Worm (Caenorhabditis elegans) whole organism, young adult: ENCODE data around the gene sfxn-1.5.
"Not testable (repeated sequence)": the region's sequence is repeated elsewhere in the genome, so short reads cannot be mapped to it uniquely, and the experiment has no call there.

Experiments
- F37B4.10 ChIP-seq: fragments of 200-800 bp; sonication (Bioruptor generic); IDR thresholded peaks from 2 replicates; pipeline ENCODE4 v1.3.6; 2022; ENCODE audit warnings: missing genetic modification characterization, missing compliant biosample characterization
- ama-1 ChIP-seq, 3 experiments: fragments of 150-350 bp in 1 of 3; sonication (generic microtip) in 2 of 3; optimal IDR thresholded peaks; 2 replicates each; lab custom pipeline; 2014 to 2018; ENCODE audit warnings: missing biosample characterization in 2 of 3, missing genetic modification characterization in 2 of 3, missing genetic modification reagents in 2 of 3
- dpl-1 ChIP-seq: fragments of 150-350 bp; optimal IDR thresholded peaks from 2 replicates; lab custom pipeline; 2014; ENCODE audit warnings: missing biosample characterization, missing genetic modification reagents, missing genetic modification characterization
- hmg-1.2 ChIP-seq: fragments of 200-800 bp; sonication (Bioruptor generic); IDR thresholded peaks from 2 replicates; pipeline ENCODE4 v1.3.6; 2022; ENCODE audit warnings: missing genetic modification reagents, missing genetic modification characterization, missing compliant biosample characterization
- hmg-20 ChIP-seq: fragments of 200-800 bp; sonication (Bioruptor generic); IDR thresholded peaks from 2 replicates; pipeline ENCODE4 v1.3.6; 2022; ENCODE audit warnings: missing genetic modification reagents, missing genetic modification characterization, missing compliant biosample characterization
- nhr-90 ChIP-seq: sonication (generic microtip); optimal IDR thresholded peaks from 2 replicates; lab custom pipeline; 2016; ENCODE audit warnings: missing genotype, mild to moderate bottlenecking, missing genetic modification characterization, missing compliant biosample characterization
- pha-4 ChIP-seq: fragments of 150-350 bp; sonication (generic microtip); optimal IDR thresholded peaks from 2 replicates; lab custom pipeline; 2014; ENCODE audit warnings: missing biosample characterization, missing genetic modification reagents, missing genetic modification characterization
- repo-1 ChIP-seq: sonication (generic microtip); optimal IDR thresholded peaks from 2 replicates; lab custom pipeline; 2017; ENCODE audit warnings: mild to moderate bottlenecking, missing genetic modification characterization, missing compliant biosample characterization
- snpc-4 ChIP-seq, 5 experiments: fragments of 150-350 bp in 1 of 5; sonication (generic microtip) in 4 of 5; optimal IDR thresholded peaks; 2 replicates each; lab custom pipeline; 2014 to 2018; ENCODE audit warnings: missing genetic modification characterization in 5 of 5, missing biosample characterization in 3 of 5, antibody characterized with exemption in 2 of 5, mild to moderate bottlenecking in 2 of 5, missing compliant biosample characterization in 2 of 5, missing genotype in 2 of 5, moderate library complexity in 2 of 5, missing genetic modification reagents in 1 of 5

DNA sequence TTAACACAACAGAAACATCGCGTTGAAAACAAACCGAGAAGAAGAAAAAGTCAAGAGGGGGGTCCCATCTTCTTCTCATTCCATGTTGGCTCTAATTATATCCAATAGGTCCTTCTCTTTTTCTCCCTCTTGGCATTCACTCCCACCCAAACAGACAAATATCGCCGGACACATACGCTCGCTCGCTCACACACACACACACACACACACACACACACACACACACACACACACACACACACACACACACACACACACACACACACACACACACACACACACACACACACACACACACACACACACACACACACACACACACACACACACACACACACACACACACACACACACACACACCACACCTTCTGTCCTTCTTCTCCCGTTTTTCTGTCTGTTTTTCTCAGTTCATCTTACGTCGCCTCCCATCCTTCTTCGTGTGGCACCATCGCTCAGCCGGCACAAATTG lies 17.7 kb downstream of the sfxn-1.5 start, which contains the start of gene sto-4:
- TF ChIP-seq dpl-1 (GFP tag; lab: Kevin White, UChicago); snpc-4 (GFP tag; optimal IDR thresholded peaks at IDR 0.05; lab: Kevin White, UChicago); nhr-90; pha-4 (tag; lab: Kevin White, UChicago); F37B4.10 (GFP tag; lab: Robert Waterston, UW); hmg-20 (GFP tag; lab: Robert Waterston, UW); ama-1 (optimal IDR thresholded peaks at IDR 0.05; lab: Kevin White, UChicago); ama-1 (GFP tag; optimal IDR thresholded peaks at IDR 0.05; lab: Kevin White, UChicago): not testable (repeated sequence)
- peak in 2 of 4 experiments; percentile 19 to 36 for TF ChIP-seq snpc-4 (tag; optimal IDR thresholded peaks at IDR 0.05; lab: Kevin White, UChicago)
- peak; percentile 71 for TF ChIP-seq hmg-1.2 (GFP tag; lab: Robert Waterston, UW)
- peak; percentile 64 for TF ChIP-seq repo-1 (tag; lab: Kevin White, UChicago)
